Fruit fly (Drosophila melanogaster): ENCODE measurements around the gene InR.
A peak's percentile ranks its signal among the peaks of the same experiment; 100 is the strongest.

Gene InR

dm6 chr3R:21658752-21659468, 39.8 kb upstream of the InR start:
- TF ChIP-seq fd85E (GFP tag; optimal IDR thresholded peaks at IDR 0.05) (no peak), CG6854 (GFP tag; optimal IDR thresholded peaks at IDR 0.05) (no peak), CG3919 (GFP tag; optimal IDR thresholded peaks at IDR 0.05) (no peak), svp (GFP tag) (peak; percentile 7), Eip78C (GFP tag) (peak; percentile 62)

- TF ChIP-seq dsx (GFP tag; optimal IDR thresholded peaks at IDR 0.05; ENCODE audit: poor library complexity, severe bottlenecking) (peak; percentile 66), CG9139 (GFP tag; optimal IDR thresholded peaks at IDR 0.05) (peak; percentile 9), eg (GFP tag; IDR thresholded peaks at IDR 0.05) (peak; percentile 22; the same call in 1 of the 3 replicates), CG6808 (GFP tag; optimal IDR thresholded peaks at IDR 0.05) (peak; percentile 38), ss (GFP tag; optimal IDR thresholded peaks at IDR 0.05) (peak; percentile 9 to 31), fd85E (GFP tag; optimal IDR thresholded peaks at IDR 0.05) (no peak), net (GFP tag; optimal IDR thresholded peaks at IDR 0.05) (peak; percentile 8), OdsH (GFP tag; optimal IDR thresholded peaks at IDR 0.05) (no peak), CG6163 (GFP tag; IDR thresholded peaks at IDR 0.05) (peak; percentile 47; the same call in 1 of the 3 replicates), Smox (GFP tag; optimal IDR thresholded peaks at IDR 0.05) (no peak), CG6854 (GFP tag; optimal IDR thresholded peaks at IDR 0.05) (peak; percentile 32), Lpt (GFP tag; optimal IDR thresholded peaks at IDR 0.05) (peak; percentile 34), CG15336 (GFP tag; IDR thresholded peaks at IDR 0.05) (0 out of 2 replicates have a peak, but pooled peaks have one; percentile 15)
Observed at dm6 chr3R:21658281-21658680, 39.2 kb upstream of the InR start.

DNA sequence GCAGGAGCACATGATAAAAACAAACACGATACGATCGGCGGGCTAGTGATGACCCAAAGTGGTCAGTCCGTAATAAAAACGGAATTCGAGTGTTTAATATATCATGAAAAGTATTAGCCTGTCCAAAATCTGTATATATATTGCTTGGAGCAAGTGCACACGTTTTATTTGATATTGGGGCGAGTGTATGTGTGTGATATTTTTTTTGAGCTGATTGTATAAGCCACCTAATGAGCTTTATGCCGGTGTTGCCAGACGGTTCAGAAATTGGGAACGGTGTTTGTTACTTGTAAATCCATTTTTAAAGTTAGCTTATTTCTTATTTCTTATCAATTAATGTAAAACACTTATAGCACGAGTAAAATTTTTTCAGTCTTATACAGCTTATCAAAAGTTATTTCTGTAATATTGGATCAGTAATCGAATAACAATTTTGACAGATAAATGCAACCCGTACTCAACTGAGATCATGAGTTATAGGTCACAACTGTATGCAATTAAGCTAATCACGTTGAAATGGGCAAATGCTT, 38.4 kb upstream of the InR start:
- TF ChIP-seq CG16779 (tag; optimal IDR thresholded peaks at IDR 0.05) (no peak), svp (GFP tag) (peak; percentile 60), Sox14 (GFP tag; optimal IDR thresholded peaks at IDR 0.05) (no peak)

DNA sequence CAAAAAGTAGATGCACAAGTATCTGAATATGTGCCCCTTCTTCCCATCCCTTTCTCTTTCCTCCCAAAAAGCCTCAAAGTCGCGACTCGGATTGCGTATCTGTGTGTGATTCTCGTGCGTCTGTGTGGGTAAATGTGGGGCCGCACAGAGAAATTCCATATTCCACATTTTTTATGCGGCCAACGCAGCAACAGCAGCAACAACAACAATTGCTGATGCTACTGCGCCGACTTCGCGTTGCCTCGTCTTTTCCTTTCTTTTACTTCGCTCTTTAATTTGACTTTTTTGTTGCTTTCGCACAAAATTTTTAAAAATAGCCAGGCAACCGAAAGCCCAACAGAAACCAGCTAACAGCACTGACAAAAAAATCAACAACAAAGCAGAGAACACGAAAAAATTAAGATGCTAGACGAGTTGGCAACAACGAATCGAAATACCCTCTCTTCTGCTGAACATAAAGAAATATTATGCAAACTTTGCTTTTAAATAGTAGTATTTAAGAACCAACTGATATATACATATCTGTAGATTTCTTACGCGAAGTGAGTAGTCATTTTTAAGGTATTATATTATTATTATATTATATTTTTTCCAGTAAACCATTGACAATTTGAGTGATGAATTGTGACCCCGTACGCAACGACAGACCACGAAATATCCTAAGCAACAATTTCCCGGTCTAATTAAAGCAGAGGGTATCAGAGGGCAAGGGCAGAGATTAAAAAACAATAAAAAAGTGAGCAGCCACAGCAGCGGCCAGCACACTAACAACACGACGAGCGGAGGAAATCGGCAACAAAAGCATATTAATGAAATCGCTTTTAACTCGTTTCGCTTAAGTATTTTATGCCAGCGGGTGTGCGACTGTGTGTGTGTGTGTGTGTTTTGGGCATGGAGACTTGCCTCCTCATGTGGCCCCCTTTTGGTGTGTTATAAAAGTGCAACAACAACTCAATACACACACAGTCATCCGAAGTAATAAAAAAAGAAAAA, 37.7 kb upstream of the InR start:
- TF ChIP-seq pdm3 (GFP tag; optimal IDR thresholded peaks at IDR 0.05) (peak; percentile 62), CG3919 (GFP tag; optimal IDR thresholded peaks at IDR 0.05) (peak; percentile 75), CG11294 (GFP tag; IDR thresholded peaks at IDR 0.05) (no peak), Eip75B (GFP tag; optimal IDR thresholded peaks at IDR 0.05) (peak; percentile 7), CG6854 (GFP tag; optimal IDR thresholded peaks at IDR 0.05) (no peak), CG31627 (GFP tag; optimal IDR thresholded peaks at IDR 0.05) (peak; percentile 60), fd59A (GFP tag; optimal IDR thresholded peaks at IDR 0.05) (peak; percentile 35), CG8319 (GFP tag; optimal IDR thresholded peaks at IDR 0.05) (peak; percentile 65), achi (GFP tag; optimal IDR thresholded peaks at IDR 0.05) (peak; percentile 73), CG3032 (tag; optimal IDR thresholded peaks at IDR 0.05) (peak; percentile 52), spab (GFP tag; optimal IDR thresholded peaks at IDR 0.05) (peak; percentile 61), acj6 (GFP tag; optimal IDR thresholded peaks at IDR 0.05) (peak; percentile 74), CG9139 (GFP tag; optimal IDR thresholded peaks at IDR 0.05) (peak; percentile 41), Eip93F (GFP tag; optimal IDR thresholded peaks at IDR 0.05) (no peak), eg (GFP tag; IDR thresholded peaks at IDR 0.05) (peak; percentile 38; the same call in 2 of the 3 replicates), CG11902 (GFP tag; optimal IDR thresholded peaks at IDR 0.05) (peak; percentile 31), CG6276 (GFP tag; optimal IDR thresholded peaks at IDR 0.05) (peak; percentile 73), Ets21C (GFP tag; optimal IDR thresholded peaks at IDR 0.05) (peak; percentile 47), Hr38 (GFP tag; optimal IDR thresholded peaks at IDR 0.05) (no peak), CG10631 (GFP tag; optimal IDR thresholded peaks at IDR 0.05) (peak; percentile 83), CG6808 (GFP tag; optimal IDR thresholded peaks at IDR 0.05) (peak; percentile 50), topi (GFP tag; optimal IDR thresholded peaks at IDR 0.05) (peak; percentile 68), Met (GFP tag; optimal IDR thresholded peaks at IDR 0.05) (peak; percentile 60), Sox14 (GFP tag; optimal IDR thresholded peaks at IDR 0.05) (peak; percentile 30), Sox102F (GFP tag; optimal IDR thresholded peaks at IDR 0.05) (peak; percentile 54), net (GFP tag; optimal IDR thresholded peaks at IDR 0.05) (peak; percentile 28), svp (GFP tag) (peak; percentile 80), CG11762 (GFP tag; optimal IDR thresholded peaks at IDR 0.05; ENCODE audit: insufficient read depth) (peak; percentile 67), CG6163 (GFP tag; IDR thresholded peaks at IDR 0.05) (peak; percentile 62; the same call in 2 of the 3 replicates), CG8119 (GFP tag; IDR thresholded peaks at IDR 0.05) (peak; percentile 58; the same call in 2 of the 3 replicates), fkh (GFP tag; optimal IDR thresholded peaks at IDR 0.05) (no peak)

Measured in whole organism, prepupa.